Fruit fly (Drosophila melanogaster): ENCODE data around the gene indra.

indra gene

dm6 chr3L:1352065-1352464 lies 9.9 kb upstream of the indra start (continued):
- TF ChIP-seq tll (GFP tag; optimal IDR thresholded peaks at IDR 0.05) (peak in 1 of 2 experiments; percentile 11), MBD-R2 (GFP tag; IDR thresholded peaks at IDR 0.05) (peak; percentile 39; the same call in 1 of the 2 replicates), bbx (GFP tag; IDR thresholded peaks at IDR 0.05; ENCODE audit: partially characterized antibody) (peak; percentile 91), chinmo (GFP tag; IDR thresholded peaks at IDR 0.05; ENCODE audit: partially characterized antibody) (peak; percentile 83; the same call in 2 of the 4 replicates), Eip74EF (GFP tag; optimal IDR thresholded peaks at IDR 0.05) (peak in 1 of 2 experiments; percentile 29), CG9876 (GFP tag; optimal IDR thresholded peaks at IDR 0.05) (no peak), CG8089 (GFP tag; optimal IDR thresholded peaks at IDR 0.05) (no peak), trem (tag; optimal IDR thresholded peaks at IDR 0.05) (peak; percentile 37), az2 (GFP tag; optimal IDR thresholded peaks at IDR 0.05) (peak; percentile 41), Dll (GFP tag; IDR thresholded peaks at IDR 0.05; ENCODE audit: partially characterized antibody) (peak; percentile 98), mirr (GFP tag; optimal IDR thresholded peaks at IDR 0.05) (no peak), pan (optimal IDR thresholded peaks at IDR 0.05) (no peak), pan (GFP tag; optimal IDR thresholded peaks at IDR 0.05 in 1 of 2, IDR thresholded peaks at IDR 0.05 in 1 of 2) (peak in 1 of 2 experiments; percentile 52), Gsc (GFP tag; IDR thresholded peaks at IDR 0.05) (no peak), CG14050 (GFP tag; IDR thresholded peaks at IDR 0.05) (0 out of 3 replicates have a peak, but pooled peaks have one; percentile 11), oc (tag; optimal IDR thresholded peaks at IDR 0.05) (peak; percentile 86), exex (tag; optimal IDR thresholded peaks at IDR 0.05) (peak; percentile 8), CG13775 (GFP tag; optimal IDR thresholded peaks at IDR 0.05) (peak; percentile 19), amos (GFP tag; IDR thresholded peaks at IDR 0.05; ENCODE audit: partially characterized antibody) (peak; percentile 89), caup (GFP tag; optimal IDR thresholded peaks at IDR 0.05; ENCODE audit: severe bottlenecking) (peak; percentile 10), Max (GFP tag; optimal IDR thresholded peaks at IDR 0.05) (peak; percentile 11), CG30020 (tag; optimal IDR thresholded peaks at IDR 0.05) (peak; percentile 5), HLH3B (GFP tag; IDR thresholded peaks at IDR 0.05) (0 out of 2 replicates have a peak, but pooled peaks have one; percentile 33), Doc3 (GFP tag; IDR thresholded peaks at IDR 0.05; ENCODE audit: partially characterized antibody) (peak; percentile 98), B-H2 (GFP tag; optimal IDR thresholded peaks at IDR 0.05) (peak; percentile 5)

dm6 chr3L:1350924-1351215 lies 8.7 kb upstream of the indra start, which contains the start of gene CG9166:
Gene CG9166 (plus strand): TSS chr3L:1351116.
- no peak for TF ChIP-seq CG8089 (GFP tag; optimal IDR thresholded peaks at IDR 0.05)
- peak; percentile 16 for TF ChIP-seq CG12391 (tag; optimal IDR thresholded peaks at IDR 0.05)
- no peak for TF ChIP-seq z (GFP tag; IDR thresholded peaks at IDR 0.05)
- no peak for TF ChIP-seq CG12104 (GFP tag; optimal IDR thresholded peaks at IDR 0.05)
- TF ChIP-seq CG32772 (GFP tag; IDR thresholded peaks at IDR 0.05), result no peak
- 0 out of 3 replicates have a peak, but pooled peaks have one; percentile 9 for TF ChIP-seq mld (GFP tag; IDR thresholded peaks at IDR 0.05; ENCODE audit: partially characterized antibody)
- TF ChIP-seq Dref (GFP tag; IDR thresholded peaks at IDR 0.05), result peak; percentile 44
- peak; percentile 34; the same call in 1 of the 2 replicates for TF ChIP-seq MBD-R2 (GFP tag; IDR thresholded peaks at IDR 0.05)
- peak in 1 of 2 experiments; percentile 86 for TF ChIP-seq Pdp1 (GFP tag; optimal IDR thresholded peaks at IDR 0.05)
- peak in 1 of 2 experiments; percentile 90 for TF ChIP-seq insv (GFP tag; optimal IDR thresholded peaks at IDR 0.05)

- TF ChIP-seq pita (GFP tag; optimal IDR thresholded peaks at IDR 0.05), result no peak
- peak; percentile 94 for TF ChIP-seq CG8478 (optimal IDR thresholded peaks at IDR 0.05)
- no peak for TF ChIP-seq mirr (GFP tag; optimal IDR thresholded peaks at IDR 0.05)
- peak; percentile 51 for TF ChIP-seq MBD-R2 (GFP tag; IDR thresholded peaks at IDR 0.05)
- TF ChIP-seq tap (tag; optimal IDR thresholded peaks at IDR 0.05), result peak; percentile 19
- no peak for TF ChIP-seq CG5953 (GFP tag; IDR thresholded peaks at IDR 0.05)
- TF ChIP-seq hbn (GFP tag; IDR thresholded peaks at IDR 0.05; ENCODE audit: partially characterized antibody), result peak; percentile 96
- peak; percentile 36 for TF ChIP-seq Sin3A (optimal IDR thresholded peaks at IDR 0.05)
- TF ChIP-seq exex (tag; optimal IDR thresholded peaks at IDR 0.05), result no peak
- peak; percentile 53 for TF ChIP-seq CG2678 (tag; optimal IDR thresholded peaks at IDR 0.05)
- TF ChIP-seq CG13424 (tag; optimal IDR thresholded peaks at IDR 0.05), result peak; percentile 43
- TF ChIP-seq CG1024 (GFP tag; IDR thresholded peaks at IDR 0.05), result no peak
- peak in 1 of 2 experiments; percentile 43 for TF ChIP-seq Hr51 (GFP tag; optimal IDR thresholded peaks at IDR 0.05)
- no peak for TF ChIP-seq CG8765 (GFP tag; IDR thresholded peaks at IDR 0.05)
- peak; percentile 98 for TF ChIP-seq zen2 (GFP tag; IDR thresholded peaks at IDR 0.05; ENCODE audit: partially characterized antibody)
These were observed 8.0 kb upstream of the indra start for dm6 chr3L:1349942-1350923.

All from whole organism, embryonic.